Worm (Caenorhabditis elegans): Measurements from ENCODE around the gene F48G7.13.

The F48G7.13 gene

ce11 chrV:635630-636029, 20.3 kb downstream of the F48G7.13 start:
- TF ChIP-seq ceh-82 (tag; optimal IDR thresholded peaks at IDR 0.05) (no peak), nhr-67 (tag; optimal IDR thresholded peaks at IDR 0.05) (no peak), snpc-4 (tag; optimal IDR thresholded peaks at IDR 0.05) (peak; percentile 89), nhr-25 (tag; optimal IDR thresholded peaks at IDR 0.05) (peak; percentile 35), tbx-2 (tag; optimal IDR thresholded peaks at IDR 0.05) (no peak), eor-1 (tag; optimal IDR thresholded peaks at IDR 0.05) (no peak), nhr-12 (tag; optimal IDR thresholded peaks at IDR 0.05) (no peak), hmg-11 (tag; optimal IDR thresholded peaks at IDR 0.05) (no peak), pha-4 (tag; optimal IDR thresholded peaks at IDR 0.05) (peak; percentile 52), nhr-23 (tag; optimal IDR thresholded peaks at IDR 0.05) (peak; percentile 40), ztf-11 (tag; optimal IDR thresholded peaks at IDR 0.05) (no peak), pqm-1 (tag; optimal IDR thresholded peaks at IDR 0.05) (peak; percentile 51), lin-15B (tag; optimal IDR thresholded peaks at IDR 0.05) (no peak), elt-2 (tag; optimal IDR thresholded peaks at IDR 0.05) (peak; percentile 51), R02D3.7 (tag; optimal IDR thresholded peaks at IDR 0.05) (no peak)

ce11 chrV:636281-636680, 20.9 kb downstream of the F48G7.13 start, which contains the start of gene pals-31:
TSS of gene pals-31 (plus strand) at chrV:636581.
- TF ChIP-seq hmg-11 (tag; optimal IDR thresholded peaks at IDR 0.05) = no peak
- TF ChIP-seq ceh-28 (tag; optimal IDR thresholded peaks at IDR 0.05) = no peak
- TF ChIP-seq fkh-2 (tag; optimal IDR thresholded peaks at IDR 0.05) = no peak
- TF ChIP-seq fkh-10 (GFP tag; optimal IDR thresholded peaks at IDR 0.05) = no peak
- TF ChIP-seq egl-27 (tag; optimal IDR thresholded peaks at IDR 0.05) = no peak
- TF ChIP-seq nhr-77 (tag; optimal IDR thresholded peaks at IDR 0.05) = no peak
- TF ChIP-seq aly-2 (tag; optimal IDR thresholded peaks at IDR 0.05) = no peak
- no peak for TF ChIP-seq ZK546.5 (tag; optimal IDR thresholded peaks at IDR 0.05)
- TF ChIP-seq nhr-43 (tag; optimal IDR thresholded peaks at IDR 0.05; ENCODE audit: poor library complexity, severe bottlenecking) = no peak
- no peak for TF ChIP-seq ztf-4 (tag; optimal IDR thresholded peaks at IDR 0.05)
- no peak for TF ChIP-seq daf-12 (tag; optimal IDR thresholded peaks at IDR 0.05)
- TF ChIP-seq lin-39 (tag; optimal IDR thresholded peaks at IDR 0.05) = no peak

ce11 chrV:638328-638727, 23.0 kb downstream of the F48G7.13 start, which contains the start of gene srj-37:
TSS of gene srj-37 (plus strand) at chrV:638628.
- TF ChIP-seq ztf-4 (tag; optimal IDR thresholded peaks at IDR 0.05) (no peak), jun-1 (tag; optimal IDR thresholded peaks at IDR 0.05) (no peak), ama-1 (optimal IDR thresholded peaks at IDR 0.05) (no peak), nhr-237 (tag; optimal IDR thresholded peaks at IDR 0.05) (no peak), aly-2 (tag; optimal IDR thresholded peaks at IDR 0.05) (no peak), R02D3.7 (tag; optimal IDR thresholded peaks at IDR 0.05) (no peak), nhr-76 (tag; optimal IDR thresholded peaks at IDR 0.05) (no peak), elt-3 (tag; optimal IDR thresholded peaks at IDR 0.05) (no peak), nhr-67 (tag; optimal IDR thresholded peaks at IDR 0.05) (no peak), pqm-1 (tag; optimal IDR thresholded peaks at IDR 0.05) (no peak), nfya-1 (tag; optimal IDR thresholded peaks at IDR 0.05; ENCODE audit: insufficient read depth) (no peak), fos-1 (tag; optimal IDR thresholded peaks at IDR 0.05) (no peak), zag-1 (tag; optimal IDR thresholded peaks at IDR 0.05) (no peak), daf-12 (tag; optimal IDR thresholded peaks at IDR 0.05) (no peak), ZK546.5 (tag; optimal IDR thresholded peaks at IDR 0.05) (no peak), lin-39 (tag; optimal IDR thresholded peaks at IDR 0.05) (no peak)

- peak; percentile 41 for TF ChIP-seq hmg-11 (tag; optimal IDR thresholded peaks at IDR 0.05)
- peak; percentile 17 for TF ChIP-seq lin-39 (tag; optimal IDR thresholded peaks at IDR 0.05)
- no peak for TF ChIP-seq nhr-237 (tag; optimal IDR thresholded peaks at IDR 0.05)
- no peak for TF ChIP-seq ceh-9 (tag; optimal IDR thresholded peaks at IDR 0.05)
- TF ChIP-seq egl-5 (tag; optimal IDR thresholded peaks at IDR 0.05) = peak; percentile 29
These were observed 27.4 kb downstream of the F48G7.13 start, which contains the start of gene nhr-190 for ce11 chrV:642750-643149. TSS of gene nhr-190 (minus strand) at chrV:642924.

ce11 chrV:646129-646528, 30.8 kb downstream of the F48G7.13 start, which contains the start of gene F48G7.12:
TSS of gene F48G7.12 (minus strand) at chrV:646229.
- TF ChIP-seq skn-1 (tag; optimal IDR thresholded peaks at IDR 0.05) = no peak
- no peak for TF ChIP-seq egl-5 (tag; optimal IDR thresholded peaks at IDR 0.05)
- TF ChIP-seq mdl-1 (tag; optimal IDR thresholded peaks at IDR 0.05) = no peak
- TF ChIP-seq ceh-28 (tag; optimal IDR thresholded peaks at IDR 0.05) = no peak
- no peak for TF ChIP-seq lsy-12 (tag; optimal IDR thresholded peaks at IDR 0.05)
- no peak for TF ChIP-seq lin-39 (tag; optimal IDR thresholded peaks at IDR 0.05)
- no peak for TF ChIP-seq elt-3 (tag; optimal IDR thresholded peaks at IDR 0.05)
